Fruit fly (Drosophila melanogaster) whole organism, embryonic: ENCODE measurements around the gene Gr97a.

Source experiments
- Blimp-1 ChIP-seq: fragments of 200-800 bp; sonication (Bioruptor generic); optimal IDR thresholded peaks from 3 replicates; lab custom pipeline; 2018; ENCODE audit warnings: missing biosample characterization, missing genetic modification characterization, mild to moderate bottlenecking, moderate library complexity, missing genetic modification reagents
- C15 ChIP-seq: fragments of 200-800 bp; sonication (Bioruptor generic); IDR thresholded peaks from 3 replicates; pipeline ENCODE4 v1.3.6; 2022; ENCODE audit warnings: missing biosample characterization, missing genetic modification characterization
- CG11085 ChIP-seq: fragments of 200-800 bp; sonication (Bioruptor generic); IDR thresholded peaks from 2 replicates; pipeline ENCODE4 v1.3.6; 2022; ENCODE audit warnings: missing biosample characterization, missing genetic modification characterization
- CG11504 ChIP-seq: fragments of 200-800 bp; sonication (Bioruptor generic); optimal IDR thresholded peaks from 3 replicates; lab custom pipeline; 2019; ENCODE audit warnings: missing biosample characterization, mild to moderate bottlenecking, missing genetic modification characterization, moderate library complexity
- CG12744 ChIP-seq: fragments of 200-800 bp; sonication (Bioruptor generic); optimal IDR thresholded peaks from 2 replicates; lab custom pipeline; 2016; ENCODE audit warnings: missing biosample characterization, missing genetic modification characterization
- CG13624 ChIP-seq: fragments of 200-800 bp; sonication (Bioruptor generic); optimal IDR thresholded peaks from 2 replicates; lab custom pipeline; 2016; ENCODE audit warnings: missing biosample characterization, missing genetic modification characterization
- CG13775 ChIP-seq: fragments of 200-800 bp; sonication (Bioruptor generic); optimal IDR thresholded peaks from 3 replicates; lab custom pipeline; 2017; ENCODE audit warnings: missing biosample characterization, mild to moderate bottlenecking, missing genetic modification characterization
- CG16779 ChIP-seq: fragments of 200-800 bp; sonication (Bioruptor generic); IDR thresholded peaks from 2 replicates; pipeline ENCODE4 v1.3.6; 2022; ENCODE audit warnings: missing biosample characterization, missing genetic modification characterization
- CG17361 ChIP-seq: fragments of 200-800 bp; sonication (Bioruptor generic); IDR thresholded peaks from 3 replicates; pipeline ENCODE4 v1.3.6; 2022; ENCODE audit warnings: missing biosample characterization, missing genetic modification characterization
- CG18599 ChIP-seq: fragments of 200-800 bp; sonication (Bioruptor generic); optimal IDR thresholded peaks from 3 replicates; lab custom pipeline; 2017; ENCODE audit warnings: missing biosample characterization, missing genetic modification characterization, mild to moderate bottlenecking, moderate library complexity, missing genetic modification reagents
- CG18764 ChIP-seq: fragments of 200-800 bp; sonication (Bioruptor generic); optimal IDR thresholded peaks from 3 replicates; lab custom pipeline; 2016; ENCODE audit warnings: missing biosample characterization, missing genetic modification characterization
- CG30020 ChIP-seq: fragments of 200-800 bp; optimal IDR thresholded peaks from 2 replicates; lab custom pipeline; 2019; ENCODE audit warnings: missing biosample characterization, mild to moderate bottlenecking, missing genetic modification characterization, moderate library complexity
- CG31224 ChIP-seq: fragments of 200-800 bp; sonication (Bioruptor generic); IDR thresholded peaks from 2 replicates; pipeline ENCODE4 v1.3.6; 2022; ENCODE audit warnings: missing biosample characterization, missing genetic modification characterization
- CG5245 ChIP-seq: fragments of 200-800 bp; sonication (Bioruptor generic); optimal IDR thresholded peaks from 3 replicates; lab custom pipeline; 2016; ENCODE audit warnings: missing biosample characterization, missing genetic modification characterization
- CG5953 ChIP-seq: fragments of 200-800 bp; sonication (Bioruptor generic); IDR thresholded peaks from 2 replicates; pipeline ENCODE4 v1.3.6; 2022; ENCODE audit warnings: missing biosample characterization, missing genetic modification characterization
- CG6175 ChIP-seq: fragments of 200-800 bp; sonication (Bioruptor generic); IDR thresholded peaks from 3 replicates; pipeline ENCODE4 v1.3.6; 2022; ENCODE audit warnings: missing biosample characterization, missing genetic modification characterization
- CG6813 ChIP-seq: fragments of 200-800 bp; sonication (Bioruptor generic); optimal IDR thresholded peaks from 2 replicates; lab custom pipeline; 2017; ENCODE audit warnings: missing biosample characterization, missing genetic modification characterization, mild to moderate bottlenecking, moderate library complexity, missing genetic modification reagents
- CG7786 ChIP-seq: fragments of 200-800 bp; sonication (Bioruptor generic); optimal IDR thresholded peaks from 2 replicates; lab custom pipeline; 2016; ENCODE audit warnings: missing biosample characterization, missing genetic modification characterization
- CG8290 ChIP-seq, 3 experiments: fragments of 200-800 bp; sonication (Bioruptor generic); optimal IDR thresholded peaks; 2 replicates each; lab custom pipeline; 2016 to 2019; ENCODE audit warnings: missing biosample characterization in 3 of 3, missing genetic modification characterization in 3 of 3, mild to moderate bottlenecking in 2 of 3, moderate library complexity in 1 of 3
- CHES-1-like ChIP-seq: fragments of 200-800 bp; sonication (Bioruptor generic); optimal IDR thresholded peaks from 2 replicates; lab custom pipeline; 2016; ENCODE audit warnings: missing biosample characterization, missing genetic modification characterization
- D ChIP-seq, 2 experiments: fragments of 200-800 bp in 1 of 2; fragments of >200 bp in 1 of 2; sonication (Bioruptor generic) in 1 of 2; optimal IDR thresholded peaks; 2 replicates in 1 of 2; 3 replicates in 1 of 2; lab custom pipeline; 2017; ENCODE audit warnings: mild to moderate bottlenecking in 1 of 2, missing biosample characterization in 1 of 2, missing genetic modification characterization in 1 of 2, missing genetic modification reagents in 1 of 2
- D19B ChIP-seq: fragments of 200-800 bp; sonication (Bioruptor generic); optimal IDR thresholded peaks from 2 replicates; lab custom pipeline; 2017; ENCODE audit warnings: missing biosample characterization, mild to moderate bottlenecking, missing genetic modification characterization
- Doc3 ChIP-seq: fragments of 200-800 bp; sonication (Bioruptor generic); IDR thresholded peaks from 3 replicates; pipeline ENCODE4 v1.3.6; 2022; ENCODE audit warnings: missing biosample characterization, missing genetic modification characterization; ENCODE audit not compliant: partially characterized antibody
- E2f1 ChIP-seq: fragments of 200-800 bp; sonication (Bioruptor generic); IDR thresholded peaks from 2 replicates; pipeline ENCODE4 v1.3.6; 2022; ENCODE audit warnings: missing biosample characterization, missing genetic modification characterization
- HHEX ChIP-seq: fragments of 200-800 bp; sonication (Bioruptor generic); optimal IDR thresholded peaks from 3 replicates; lab custom pipeline; 2017; ENCODE audit warnings: missing biosample characterization, mild to moderate bottlenecking, missing genetic modification characterization, missing genetic modification reagents
- Hand ChIP-seq: fragments of 200-800 bp; sonication (Bioruptor generic); optimal IDR thresholded peaks from 2 replicates; lab custom pipeline; 2017; ENCODE audit warnings: mild to moderate bottlenecking, missing biosample characterization, missing genetic modification reagents, missing genetic modification characterization
- HmgD ChIP-seq: fragments of 200-800 bp; sonication (Bioruptor generic); optimal IDR thresholded peaks from 3 replicates; lab custom pipeline; 2016; ENCODE audit warnings: missing biosample characterization, missing genetic modification characterization
- Max ChIP-seq: fragments of 200-800 bp; sonication (Bioruptor generic); optimal IDR thresholded peaks from 2 replicates; lab custom pipeline; 2016; ENCODE audit warnings: missing biosample characterization, mild to moderate bottlenecking, missing genetic modification characterization
- NfI ChIP-seq: fragments of 200-800 bp; sonication (Bioruptor generic); optimal IDR thresholded peaks from 3 replicates; lab custom pipeline; 2018; ENCODE audit warnings: missing biosample characterization, mild to moderate bottlenecking, missing genetic modification characterization, moderate library complexity
- Ravus ChIP-seq: fragments of 200-800 bp; sonication (Bioruptor generic); IDR thresholded peaks from 2 replicates; pipeline ENCODE4 v1.3.6; 2022; ENCODE audit warnings: missing biosample characterization, missing genetic modification characterization
- Sox100B ChIP-seq: fragments of 200-800 bp; sonication (Bioruptor generic); optimal IDR thresholded peaks from 3 replicates; lab custom pipeline; 2018; ENCODE audit warnings: missing biosample characterization, mild to moderate bottlenecking, missing genetic modification characterization
- Tbp ChIP-seq: fragments of >200 bp; optimal IDR thresholded peaks from 2 replicates; lab custom pipeline; 2018; ENCODE audit warnings: missing biosample characterization, missing genetic modification characterization
- ac ChIP-seq: fragments of 200-800 bp; sonication (Bioruptor generic); optimal IDR thresholded peaks from 3 replicates; lab custom pipeline; 2017; ENCODE audit warnings: missing biosample characterization, mild to moderate bottlenecking, missing genetic modification characterization
- chinmo ChIP-seq: fragments of 200-800 bp; sonication (Bioruptor generic); IDR thresholded peaks from 4 replicates; pipeline ENCODE4 v1.3.6; 2022; ENCODE audit warnings: missing biosample characterization, missing genetic modification characterization; ENCODE audit not compliant: partially characterized antibody
- emc ChIP-seq: fragments of 200-800 bp; sonication (Bioruptor generic); optimal IDR thresholded peaks from 2 replicates; lab custom pipeline; 2016; ENCODE audit warnings: missing biosample characterization, missing genetic modification characterization
- ems ChIP-seq: fragments of 200-800 bp; sonication (Bioruptor generic); optimal IDR thresholded peaks from 3 replicates; lab custom pipeline; 2016; ENCODE audit warnings: missing biosample characterization, missing genetic modification characterization
- fd96Cb ChIP-seq: fragments of 200-800 bp; sonication (Bioruptor generic); optimal IDR thresholded peaks from 2 replicates; lab custom pipeline; 2018; ENCODE audit warnings: missing biosample characterization, mild to moderate bottlenecking, missing genetic modification characterization, moderate library complexity
- jigr1 ChIP-seq: fragments of 200-800 bp; sonication (Bioruptor generic); IDR thresholded peaks from 3 replicates; pipeline ENCODE4 v1.3.6; 2022; ENCODE audit warnings: missing biosample characterization, missing genetic modification characterization
- klu ChIP-seq: fragments of 200-800 bp; sonication (Bioruptor generic); IDR thresholded peaks from 2 replicates; pipeline ENCODE4 v1.3.6; 2022; ENCODE audit warnings: missing biosample characterization, missing genetic modification characterization
- lilli ChIP-seq: fragments of 200-800 bp; sonication (Bioruptor generic); optimal IDR thresholded peaks from 3 replicates; lab custom pipeline; 2016; ENCODE audit warnings: missing biosample characterization, missing genetic modification characterization
- nmo ChIP-seq: fragments of 200-800 bp; sonication (Bioruptor generic); optimal IDR thresholded peaks from 2 replicates; lab custom pipeline; 2018; ENCODE audit warnings: missing biosample characterization, mild to moderate bottlenecking, missing genetic modification characterization, moderate library complexity
- phol ChIP-seq: fragments of 200-800 bp; sonication (Bioruptor generic); optimal IDR thresholded peaks from 3 replicates; lab custom pipeline; 2018; ENCODE audit warnings: missing biosample characterization, mild to moderate bottlenecking, missing genetic modification characterization, moderate library complexity
- sc ChIP-seq, 3 experiments: fragments of >200 bp in 2 of 3; fragments of 200-800 bp in 1 of 3; sonication (Bioruptor generic) in 1 of 3; optimal IDR thresholded peaks; 2 replicates in 2 of 3; 3 replicates in 1 of 3; lab custom pipeline; 2017; ENCODE audit warnings: mild to moderate bottlenecking in 1 of 3, missing biosample characterization in 1 of 3, missing genetic modification characterization in 1 of 3, missing genetic modification reagents in 1 of 3
- sob ChIP-seq: fragments of 200-800 bp; sonication (Bioruptor generic); IDR thresholded peaks from 2 replicates; pipeline ENCODE4 v1.3.6; 2022; ENCODE audit warnings: missing biosample characterization, missing genetic modification characterization
- sqz ChIP-seq: fragments of 200-800 bp; sonication (Bioruptor generic); optimal IDR thresholded peaks from 3 replicates; lab custom pipeline; 2018; ENCODE audit warnings: missing biosample characterization, mild to moderate bottlenecking, missing genetic modification characterization
- tio ChIP-seq: fragments of 200-800 bp; sonication (Bioruptor generic); optimal IDR thresholded peaks from 2 replicates; lab custom pipeline; 2017; ENCODE audit warnings: missing biosample characterization, missing genetic modification characterization, inconsistent platforms
- toy ChIP-seq: fragments of 200-800 bp; sonication (Bioruptor generic); IDR thresholded peaks from 2 replicates; pipeline ENCODE4 v1.3.6; 2022; ENCODE audit warnings: missing biosample characterization, missing genetic modification characterization
- trh ChIP-seq: fragments of 200-800 bp; sonication (Bioruptor generic); optimal IDR thresholded peaks from 2 replicates; lab custom pipeline; 2016; ENCODE audit warnings: missing biosample characterization, missing genetic modification characterization
- unc-4 ChIP-seq: fragments of 200-800 bp; sonication (Bioruptor generic); IDR thresholded peaks from 2 replicates; pipeline ENCODE4 v1.3.6; 2022; ENCODE audit warnings: missing biosample characterization, missing genetic modification characterization; ENCODE audit not compliant: partially characterized antibody

Gene Gr97a

dm6 chr3R:26966794-26967323, 574 bp upstream of the Gr97a start, which contains the start of gene CG5521 (continued):
- TF ChIP-seq CG8290 (GFP tag; optimal IDR thresholded peaks at IDR 0.05; lab: Kevin White, UChicago) (no peak), CG8290 (tag; optimal IDR thresholded peaks at IDR 0.05; lab: Kevin White, UChicago) (peak in 1 of 2 experiments; percentile 32), CG11085 (GFP tag; lab: Robert Waterston, UW) (no peak), toy (GFP tag; lab: Robert Waterston, UW) (no peak), CG18599 (GFP tag; lab: Kevin White, UChicago) (no peak), CG13775 (GFP tag; lab: Kevin White, UChicago) (no peak), chinmo (GFP tag; lab: Robert Waterston, UW) (0 out of 4 replicates have a peak, but pooled peaks have one; percentile 71), CG12744 (GFP tag; lab: Kevin White, UChicago) (no peak), trh (GFP tag; lab: Kevin White, UChicago) (no peak), CG17361 (no peak), HmgD (GFP tag; lab: Kevin White, UChicago) (no peak), Max (no peak), CG13624 (GFP tag; lab: Kevin White, UChicago) (peak; percentile 63), CG30020 (tag; lab: Kevin White, UChicago) (no peak), Doc3 (no peak), ac (no peak), C15 (GFP tag; lab: Robert Waterston, UW) (no peak), unc-4 (GFP tag; lab: Robert Waterston, UW) (0 out of 2 replicates have a peak, but pooled peaks have one; percentile 23), CG31224 (GFP tag; lab: Robert Waterston, UW) (no peak), E2f1 (GFP tag; lab: Robert Waterston, UW) (no peak), Sox100B (GFP tag; lab: Kevin White, UChicago) (no peak), CG11504 (no peak), Ravus (GFP tag; lab: Robert Waterston, UW) (no peak), sc (optimal IDR thresholded peaks at IDR 0.05; lab: Kevin White, UChicago) (no peak), sc (GFP tag; optimal IDR thresholded peaks at IDR 0.05; lab: Kevin White, UChicago) (no peak), ems (GFP tag; lab: Kevin White, UChicago) (no peak), jigr1 (GFP tag; lab: Robert Waterston, UW) (no peak), HHEX (no peak), nmo (peak; percentile 0), sqz (GFP tag; lab: Kevin White, UChicago) (peak; percentile 62), D19B (GFP tag; lab: Kevin White, UChicago) (no peak), lilli (no peak), CHES-1-like (peak; percentile 11), Blimp-1 (no peak), NfI (no peak), tio (GFP tag; lab: Kevin White, UChicago) (no peak), D (optimal IDR thresholded peaks at IDR 0.05; lab: Kevin White, UChicago) (no peak), D (GFP tag; optimal IDR thresholded peaks at IDR 0.05; lab: Kevin White, UChicago) (no peak), CG5953 (no peak), CG5245 (GFP tag; lab: Kevin White, UChicago) (no peak), klu (GFP tag; lab: Robert Waterston, UW) (0 out of 2 replicates have a peak, but pooled peaks have one; percentile 9), fd96Cb (tag; lab: Kevin White, UChicago) (no peak), Hand (GFP tag; lab: Kevin White, UChicago) (no peak), CG7786 (GFP tag; lab: Kevin White, UChicago) (no peak), emc (no peak), CG18764 (GFP tag; lab: Kevin White, UChicago) (no peak), CG6813 (GFP tag; lab: Kevin White, UChicago) (no peak), sob (GFP tag; lab: Robert Waterston, UW) (no peak), phol (tag; lab: Kevin White, UChicago) (no peak), CG16779 (GFP tag; lab: Robert Waterston, UW) (no peak), Tbp (no peak), CG6175 (GFP tag; lab: Robert Waterston, UW) (no peak)
